Worm (Caenorhabditis elegans): Measurements from ENCODE around the gene ZK488.6.

The ZK488.6 gene

DNA sequence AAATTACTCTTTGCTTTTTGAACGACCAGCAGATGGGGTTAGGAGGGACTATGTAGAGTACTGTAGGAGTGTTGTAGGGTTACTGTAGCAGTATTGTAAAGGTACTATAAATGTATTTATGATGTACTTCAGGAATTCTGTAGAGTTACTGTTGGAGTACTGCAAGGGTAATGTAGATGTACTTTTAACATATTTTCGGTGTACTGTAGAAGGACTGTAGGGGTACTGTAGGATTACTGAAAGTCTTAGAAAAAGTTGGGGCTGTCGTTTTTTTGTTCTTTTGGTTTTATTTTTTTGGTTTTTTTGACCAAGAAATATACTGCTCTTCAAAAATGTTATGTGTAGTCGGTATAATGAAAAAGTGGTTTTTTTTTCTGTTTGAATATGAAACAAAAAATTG lies 8.3 kb downstream of the ZK488.6 start:
- TF ChIP-seq flt-1 (GFP tag; IDR thresholded peaks at IDR 0.05), result no peak
- TF ChIP-seq med-1 (GFP tag; optimal IDR thresholded peaks at IDR 0.05; ENCODE audit: insufficient read depth), result no peak
- TF ChIP-seq ref-1 (GFP tag; conservative IDR thresholded peaks at IDR 0.05), result no peak

DNA sequence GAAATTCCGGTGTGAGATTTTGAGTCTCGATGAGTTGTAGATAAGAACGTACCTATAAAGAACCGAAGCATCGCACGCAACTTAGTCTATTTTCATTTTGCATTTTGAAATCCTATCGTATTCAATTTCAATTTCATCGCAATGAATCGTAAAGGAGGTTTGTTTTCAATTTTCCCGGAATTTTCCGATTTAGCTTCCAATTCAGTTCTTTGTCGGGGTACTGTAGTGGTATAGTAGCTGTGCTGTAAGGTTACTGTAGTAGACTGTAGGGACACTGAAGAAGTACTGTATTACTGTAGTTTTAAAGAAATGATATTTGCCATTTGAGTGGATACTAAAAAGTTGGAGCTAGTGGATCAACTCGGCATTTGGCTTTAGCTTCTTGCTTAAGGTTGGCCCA lies 9.5 kb downstream of the ZK488.6 start:
- TF ChIP-seq ref-1 (GFP tag; conservative IDR thresholded peaks at IDR 0.05), result no peak
- TF ChIP-seq ztf-23 (GFP tag; IDR thresholded peaks at IDR 0.05), result no peak
- no peak for TF ChIP-seq cog-1 (tag; optimal IDR thresholded peaks at IDR 0.05)
- TF ChIP-seq klf-2 (GFP tag; conservative IDR thresholded peaks at IDR 0.05), result no peak
- TF ChIP-seq T22C8.4 (GFP tag; IDR thresholded peaks at IDR 0.05), result no peak

DNA sequence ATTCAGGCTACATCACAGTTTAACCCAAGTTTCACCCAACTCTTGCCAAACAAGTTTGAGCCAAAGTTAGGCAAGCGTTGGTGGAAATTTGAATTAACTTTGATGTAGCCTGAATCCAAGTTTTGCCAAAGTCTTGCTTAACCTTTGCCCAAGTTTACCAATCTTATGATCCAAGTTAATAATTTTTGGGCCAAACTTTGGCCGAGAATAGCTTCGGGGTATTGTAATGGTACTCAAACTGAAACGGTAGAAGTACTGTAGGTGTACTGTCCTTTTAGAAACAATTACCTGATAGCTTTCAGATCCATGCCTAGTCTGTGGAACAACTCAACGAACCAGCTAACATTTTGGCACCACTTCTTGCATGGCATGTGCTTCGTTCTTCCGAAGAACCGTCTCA lies 9.9 kb downstream of the ZK488.6 start, which contains the start of gene nhr-251:
TSS of gene nhr-251 (plus strand) at position 301 of the 400 bp plus-strand sequence.
- no peak for TF ChIP-seq klf-2 (GFP tag; conservative IDR thresholded peaks at IDR 0.05)
- no peak for TF ChIP-seq tab-1 (GFP tag; IDR thresholded peaks at IDR 0.05)
- TF ChIP-seq T22C8.4 (GFP tag; IDR thresholded peaks at IDR 0.05), result no peak
- no peak for TF ChIP-seq flt-1 (GFP tag; IDR thresholded peaks at IDR 0.05)
- TF ChIP-seq ztf-23 (GFP tag; IDR thresholded peaks at IDR 0.05), result no peak
- TF ChIP-seq cog-1 (tag; optimal IDR thresholded peaks at IDR 0.05), result no peak
- TF ChIP-seq ref-1 (GFP tag; conservative IDR thresholded peaks at IDR 0.05), result no peak
- no peak for TF ChIP-seq ztf-29 (GFP tag; IDR thresholded peaks at IDR 0.05)
- TF ChIP-seq med-1 (GFP tag; optimal IDR thresholded peaks at IDR 0.05; ENCODE audit: insufficient read depth), result no peak

ce11 chrV:604105-604504 lies 13.8 kb downstream of the ZK488.6 start, which contains the start of gene srlf-37:
TSS of gene srlf-37 (minus strand) at chrV:604205.
- no peak for TF ChIP-seq flt-1 (GFP tag; IDR thresholded peaks at IDR 0.05)
- no peak for TF ChIP-seq ztf-29 (GFP tag; IDR thresholded peaks at IDR 0.05)
- TF ChIP-seq med-1 (GFP tag; optimal IDR thresholded peaks at IDR 0.05; ENCODE audit: insufficient read depth), result no peak
- no peak for TF ChIP-seq ref-1 (GFP tag; conservative IDR thresholded peaks at IDR 0.05)
- no peak for TF ChIP-seq tab-1 (GFP tag; IDR thresholded peaks at IDR 0.05)

- TF ChIP-seq med-1 (GFP tag; optimal IDR thresholded peaks at IDR 0.05; ENCODE audit: insufficient read depth) (no peak), flt-1 (GFP tag; IDR thresholded peaks at IDR 0.05) (no peak), ref-1 (GFP tag; conservative IDR thresholded peaks at IDR 0.05) (no peak), klf-2 (GFP tag; conservative IDR thresholded peaks at IDR 0.05) (no peak), ztf-23 (GFP tag; IDR thresholded peaks at IDR 0.05) (no peak), T22C8.4 (GFP tag; IDR thresholded peaks at IDR 0.05) (no peak), cog-1 (tag; optimal IDR thresholded peaks at IDR 0.05) (no peak), tab-1 (GFP tag; IDR thresholded peaks at IDR 0.05) (no peak), ztf-29 (GFP tag; IDR thresholded peaks at IDR 0.05) (no peak)
Observed at ce11 chrV:608844-609243, 18.6 kb downstream of the ZK488.6 start, which contains the start of gene srw-109. TSS of gene srw-109 (minus strand) at chrV:608944.

ce11 chrV:609671-610070 lies 19.4 kb downstream of the ZK488.6 start, which contains the start of gene srlf-36:
TSS of gene srlf-36 (minus strand) at chrV:609771.
- TF ChIP-seq tab-1 (GFP tag; IDR thresholded peaks at IDR 0.05), result no peak
- TF ChIP-seq ztf-23 (GFP tag; IDR thresholded peaks at IDR 0.05), result no peak
- TF ChIP-seq klf-2 (GFP tag; conservative IDR thresholded peaks at IDR 0.05), result no peak
- TF ChIP-seq cog-1 (tag; optimal IDR thresholded peaks at IDR 0.05), result no peak
- TF ChIP-seq T22C8.4 (GFP tag; IDR thresholded peaks at IDR 0.05), result no peak
- TF ChIP-seq med-1 (GFP tag; optimal IDR thresholded peaks at IDR 0.05; ENCODE audit: insufficient read depth), result no peak
- no peak for TF ChIP-seq flt-1 (GFP tag; IDR thresholded peaks at IDR 0.05)
- TF ChIP-seq ztf-29 (GFP tag; IDR thresholded peaks at IDR 0.05), result no peak
- no peak for TF ChIP-seq ref-1 (GFP tag; conservative IDR thresholded peaks at IDR 0.05)

DNA sequence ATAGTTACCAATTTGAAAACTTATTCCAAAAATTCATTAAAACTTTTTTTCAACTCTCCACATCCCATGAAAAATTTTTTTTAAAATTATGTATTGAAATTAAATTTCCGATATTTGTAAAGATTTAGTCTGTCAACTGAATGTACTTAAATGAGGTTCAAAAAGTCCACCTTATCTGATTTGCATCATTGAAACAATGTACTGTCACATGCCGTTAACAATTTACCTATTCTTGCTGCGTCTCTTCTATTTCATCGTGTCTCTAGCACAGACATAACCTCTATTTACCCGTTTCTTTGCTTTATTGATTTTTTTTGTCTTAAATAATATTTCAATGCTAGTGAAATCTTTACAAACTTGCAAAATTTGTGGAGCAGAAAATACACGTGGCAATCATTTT lies 19.9 kb downstream of the ZK488.6 start, which contains the start of gene nhr-90:
TSS of gene nhr-90 (plus strand) at position 296 of the 400 bp plus-strand sequence.
- TF ChIP-seq klf-2 (GFP tag; conservative IDR thresholded peaks at IDR 0.05) (no peak), med-1 (GFP tag; optimal IDR thresholded peaks at IDR 0.05; ENCODE audit: insufficient read depth) (no peak), ztf-23 (GFP tag; IDR thresholded peaks at IDR 0.05) (no peak), cog-1 (tag; optimal IDR thresholded peaks at IDR 0.05) (no peak), ztf-29 (GFP tag; IDR thresholded peaks at IDR 0.05) (no peak), T22C8.4 (GFP tag; IDR thresholded peaks at IDR 0.05) (no peak), tab-1 (GFP tag; IDR thresholded peaks at IDR 0.05) (no peak), ref-1 (GFP tag; conservative IDR thresholded peaks at IDR 0.05) (no peak), flt-1 (GFP tag; IDR thresholded peaks at IDR 0.05) (no peak)

DNA sequence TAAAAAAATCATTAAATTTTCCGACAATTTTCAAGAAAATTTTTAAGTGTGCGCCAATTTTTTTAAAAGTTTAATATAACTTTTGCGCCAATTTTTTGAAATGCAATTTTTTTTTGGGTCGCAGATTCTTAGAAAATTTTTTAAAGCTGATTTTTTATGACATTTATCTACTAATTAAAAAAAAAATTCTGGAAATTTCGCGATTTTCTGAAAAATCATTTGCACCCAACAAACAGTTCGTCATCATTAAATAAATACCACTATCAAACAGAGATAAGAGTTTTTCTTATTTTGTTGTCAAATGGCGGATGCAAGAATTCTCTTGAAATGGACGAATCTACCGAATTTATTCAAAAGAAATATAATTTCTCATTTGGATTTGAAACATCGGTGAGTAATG lies 25.0 kb downstream of the ZK488.6 start, which contains the start of gene F48G7.13:
TSS of gene F48G7.13 (plus strand) at position 301 of the 400 bp plus-strand sequence.
- no peak for TF ChIP-seq klf-2 (GFP tag; conservative IDR thresholded peaks at IDR 0.05)
- TF ChIP-seq T22C8.4 (GFP tag; IDR thresholded peaks at IDR 0.05), result no peak
- TF ChIP-seq tab-1 (GFP tag; IDR thresholded peaks at IDR 0.05), result no peak
- TF ChIP-seq flt-1 (GFP tag; IDR thresholded peaks at IDR 0.05), result no peak
- no peak for TF ChIP-seq cog-1 (tag; optimal IDR thresholded peaks at IDR 0.05)
- no peak for TF ChIP-seq ztf-29 (GFP tag; IDR thresholded peaks at IDR 0.05)
- no peak for TF ChIP-seq ztf-23 (GFP tag; IDR thresholded peaks at IDR 0.05)
- TF ChIP-seq med-1 (GFP tag; optimal IDR thresholded peaks at IDR 0.05; ENCODE audit: insufficient read depth), result no peak
- TF ChIP-seq ref-1 (GFP tag; conservative IDR thresholded peaks at IDR 0.05), result no peak

- no peak for TF ChIP-seq ref-1 (GFP tag; conservative IDR thresholded peaks at IDR 0.05)
- TF ChIP-seq med-1 (GFP tag; optimal IDR thresholded peaks at IDR 0.05; ENCODE audit: insufficient read depth), result no peak
- TF ChIP-seq ztf-29 (GFP tag; IDR thresholded peaks at IDR 0.05), result no peak
- no peak for TF ChIP-seq cog-1 (tag; optimal IDR thresholded peaks at IDR 0.05)
- TF ChIP-seq T22C8.4 (GFP tag; IDR thresholded peaks at IDR 0.05), result no peak
- TF ChIP-seq klf-2 (GFP tag; conservative IDR thresholded peaks at IDR 0.05), result no peak
- no peak for TF ChIP-seq flt-1 (GFP tag; IDR thresholded peaks at IDR 0.05)
- no peak for TF ChIP-seq ztf-23 (GFP tag; IDR thresholded peaks at IDR 0.05)
- TF ChIP-seq tab-1 (GFP tag; IDR thresholded peaks at IDR 0.05), result no peak
Observed at ce11 chrV:617917-618316, 27.6 kb downstream of the ZK488.6 start.

- TF ChIP-seq T22C8.4 (GFP tag; IDR thresholded peaks at IDR 0.05) (no peak), cog-1 (tag; optimal IDR thresholded peaks at IDR 0.05) (peak; percentile 24)
Observed at ce11 chrV:619054-619453, 28.8 kb downstream of the ZK488.6 start, which contains the start of gene F48G7.4. TSS of gene F48G7.4 (plus strand) at chrV:619453.

All from whole organism, midembryonic.